Fruit fly (Drosophila melanogaster) whole organism, embryonic: ENCODE measurements around the gene CG33325.

Experiments used
- Ada2b ChIP-seq: fragments of 200-800 bp; sonication (Bioruptor generic); IDR thresholded peaks from 2 replicates; pipeline ENCODE4 v1.3.6; 2022; ENCODE audit warnings: missing biosample characterization, missing genetic modification characterization
- B-H1 ChIP-seq: fragments of 200-800 bp; sonication (Bioruptor generic); IDR thresholded peaks from 3 replicates; pipeline ENCODE4 v1.3.6; 2022; ENCODE audit warnings: missing biosample characterization, missing genetic modification characterization
- Bdp1 ChIP-seq: fragments of 200-800 bp; sonication (Bioruptor generic); optimal IDR thresholded peaks from 3 replicates; lab custom pipeline; 2016; ENCODE audit warnings: missing biosample characterization, missing genetic modification characterization
- CG10147 ChIP-seq: fragments of 200-800 bp; sonication (Bioruptor generic); optimal IDR thresholded peaks from 2 replicates; lab custom pipeline; 2019; ENCODE audit warnings: missing biosample characterization, mild to moderate bottlenecking, missing genetic modification characterization, moderate library complexity
- CG10462 ChIP-seq: fragments of 200-800 bp; sonication (Bioruptor generic); optimal IDR thresholded peaks from 2 replicates; lab custom pipeline; 2016; ENCODE audit warnings: missing biosample characterization, missing genetic modification characterization
- CG11093 ChIP-seq: fragments of 200-800 bp; sonication (Bioruptor generic); IDR thresholded peaks from 3 replicates; pipeline ENCODE4 v1.3.6; 2022; ENCODE audit warnings: missing biosample characterization, missing genetic modification characterization
- CG11456 ChIP-seq: fragments of 200-800 bp; sonication (Bioruptor generic); IDR thresholded peaks from 3 replicates; pipeline ENCODE4 v1.3.6; 2022; ENCODE audit warnings: missing biosample characterization, missing genetic modification characterization
- CG12071 ChIP-seq: fragments of 200-800 bp; sonication (Bioruptor generic); optimal IDR thresholded peaks from 3 replicates; lab custom pipeline; 2018; ENCODE audit warnings: missing biosample characterization, mild to moderate bottlenecking, missing genetic modification characterization
- CG12299 ChIP-seq: fragments of 200-800 bp; sonication (Bioruptor generic); optimal IDR thresholded peaks from 2 replicates; lab custom pipeline; 2018; ENCODE audit warnings: missing biosample characterization, mild to moderate bottlenecking, missing genetic modification characterization
- CG12769 ChIP-seq: fragments of 200-800 bp; sonication (Bioruptor generic); optimal IDR thresholded peaks from 2 replicates; lab custom pipeline; 2019; ENCODE audit warnings: missing biosample characterization, mild to moderate bottlenecking, missing genetic modification characterization, moderate library complexity
- CG13287 ChIP-seq: fragments of 200-800 bp; sonication (Bioruptor generic); IDR thresholded peaks from 2 replicates; pipeline ENCODE4 v1.3.6; 2022; ENCODE audit warnings: missing biosample characterization, missing genetic modification characterization; ENCODE audit not compliant: partially characterized antibody
- CG13296 ChIP-seq: fragments of 200-800 bp; sonication (Bioruptor generic); optimal IDR thresholded peaks from 3 replicates; lab custom pipeline; 2018; ENCODE audit warnings: missing biosample characterization, mild to moderate bottlenecking, missing genetic modification characterization
- CG13775 ChIP-seq: fragments of 200-800 bp; sonication (Bioruptor generic); optimal IDR thresholded peaks from 3 replicates; lab custom pipeline; 2017; ENCODE audit warnings: missing biosample characterization, mild to moderate bottlenecking, missing genetic modification characterization
- CG1603 ChIP-seq: fragments of 200-800 bp; sonication (Bioruptor generic); optimal IDR thresholded peaks from 2 replicates; lab custom pipeline; 2019; ENCODE audit warnings: missing biosample characterization, mild to moderate bottlenecking, missing genetic modification characterization, moderate library complexity
- CG1647 ChIP-seq: fragments of 200-800 bp; sonication (Bioruptor generic); optimal IDR thresholded peaks from 3 replicates; lab custom pipeline; 2016; ENCODE audit warnings: missing biosample characterization, missing genetic modification characterization
- CG2199 ChIP-seq: fragments of 200-800 bp; sonication (Bioruptor generic); IDR thresholded peaks from 3 replicates; pipeline ENCODE4 v1.3.6; 2022; ENCODE audit warnings: missing biosample characterization, missing genetic modification characterization
- CG3065 ChIP-seq: fragments of 200-800 bp; sonication (Bioruptor generic); optimal IDR thresholded peaks from 2 replicates; lab custom pipeline; 2016; ENCODE audit warnings: missing biosample characterization, missing genetic modification characterization
- CG31388 ChIP-seq: fragments of 200-800 bp; sonication (Bioruptor generic); optimal IDR thresholded peaks from 2 replicates; lab custom pipeline; 2016; ENCODE audit warnings: missing biosample characterization, missing genetic modification characterization
- CG3163 ChIP-seq: fragments of 200-800 bp; sonication (Bioruptor generic); optimal IDR thresholded peaks from 3 replicates; lab custom pipeline; 2016; ENCODE audit warnings: missing biosample characterization, missing genetic modification characterization
- CG33213 ChIP-seq: fragments of 200-800 bp; sonication (Bioruptor generic); optimal IDR thresholded peaks from 3 replicates; lab custom pipeline; 2016; ENCODE audit warnings: missing biosample characterization, missing genetic modification characterization
- CG34422 ChIP-seq: fragments of 200-800 bp; sonication (Bioruptor generic); IDR thresholded peaks from 3 replicates; pipeline ENCODE4 v1.3.6; 2022; ENCODE audit warnings: missing biosample characterization, missing genetic modification characterization
- CG3847 ChIP-seq: fragments of 200-800 bp; sonication (Bioruptor generic); IDR thresholded peaks from 2 replicates; pipeline ENCODE4 v1.3.6; 2022; ENCODE audit warnings: missing biosample characterization, missing genetic modification characterization
- CG42726 ChIP-seq: fragments of 200-800 bp; sonication (Bioruptor generic); IDR thresholded peaks from 2 replicates; pipeline ENCODE4 v1.3.6; 2022; ENCODE audit warnings: missing biosample characterization, missing genetic modification characterization; ENCODE audit not compliant: partially characterized antibody
- CG4730 ChIP-seq: fragments of 200-800 bp; sonication (Bioruptor generic); IDR thresholded peaks from 2 replicates; pipeline ENCODE4 v1.3.6; 2022; ENCODE audit warnings: missing biosample characterization, missing genetic modification characterization
- CG5245 ChIP-seq: fragments of 200-800 bp; sonication (Bioruptor generic); optimal IDR thresholded peaks from 3 replicates; lab custom pipeline; 2016; ENCODE audit warnings: missing biosample characterization, missing genetic modification characterization
- CG9797 ChIP-seq: fragments of 200-800 bp; sonication (Bioruptor generic); optimal IDR thresholded peaks from 3 replicates; lab custom pipeline; 2018; ENCODE audit warnings: missing biosample characterization, mild to moderate bottlenecking, missing genetic modification characterization
- CG9932 ChIP-seq: fragments of 200-800 bp; sonication (Bioruptor generic); IDR thresholded peaks from 2 replicates; pipeline ENCODE4 v1.3.6; 2022; ENCODE audit warnings: missing biosample characterization, missing genetic modification characterization
- Dad ChIP-seq: fragments of 200-800 bp; sonication (Bioruptor generic); optimal IDR thresholded peaks from 3 replicates; lab custom pipeline; 2016; ENCODE audit warnings: missing biosample characterization, missing genetic modification characterization
- Dip3 ChIP-seq: fragments of 200-800 bp; sonication (Bioruptor generic); optimal IDR thresholded peaks from 3 replicates; lab custom pipeline; 2016; ENCODE audit warnings: missing biosample characterization, missing genetic modification characterization
- Fer3 ChIP-seq: fragments of 200-800 bp; sonication (Bioruptor generic); optimal IDR thresholded peaks from 2 replicates; lab custom pipeline; 2018; ENCODE audit warnings: missing biosample characterization, mild to moderate bottlenecking, missing genetic modification characterization, moderate library complexity
- GATAe ChIP-seq: fragments of 200-800 bp; sonication (Bioruptor generic); conservative IDR thresholded peaks from 2 replicates; pipeline ENCODE4 v1.3.6; 2022; ENCODE audit warnings: missing biosample characterization, missing genetic modification characterization
- HLH3B ChIP-seq: fragments of 200-800 bp; sonication (Bioruptor generic); IDR thresholded peaks from 2 replicates; pipeline ENCODE4 v1.3.6; 2022; ENCODE audit warnings: missing biosample characterization, missing genetic modification characterization
- Hr51 ChIP-seq, 2 experiments: fragments of 200-800 bp; sonication (Bioruptor generic); optimal IDR thresholded peaks; 2 replicates in 1 of 2; 3 replicates in 1 of 2; lab custom pipeline; 2016 to 2018; ENCODE audit warnings: missing biosample characterization in 2 of 2, missing genetic modification characterization in 2 of 2, mild to moderate bottlenecking in 1 of 2, moderate library complexity in 1 of 2
- Nf-YA ChIP-seq: fragments of 200-800 bp; sonication (Bioruptor generic); IDR thresholded peaks from 2 replicates; pipeline ENCODE4 v1.3.6; 2022; ENCODE audit warnings: missing biosample characterization, missing genetic modification characterization
- Rx ChIP-seq: fragments of 200-800 bp; sonication (Bioruptor generic); IDR thresholded peaks from 2 replicates; pipeline ENCODE4 v1.3.6; 2022; ENCODE audit warnings: missing biosample characterization, missing genetic modification characterization
- Ssrp ChIP-seq: fragments of 200-800 bp; sonication (Bioruptor generic); optimal IDR thresholded peaks from 2 replicates; lab custom pipeline; 2018; ENCODE audit warnings: missing biosample characterization, mild to moderate bottlenecking, missing genetic modification characterization, moderate library complexity
- amos ChIP-seq: fragments of 200-800 bp; sonication (Bioruptor generic); IDR thresholded peaks from 2 replicates; pipeline ENCODE4 v1.3.6; 2022; ENCODE audit warnings: missing biosample characterization, missing genetic modification characterization; ENCODE audit not compliant: partially characterized antibody
- ato ChIP-seq: fragments of 200-800 bp; sonication (Bioruptor generic); IDR thresholded peaks from 2 replicates; pipeline ENCODE4 v1.3.6; 2022; ENCODE audit warnings: missing biosample characterization, missing genetic modification characterization; ENCODE audit not compliant: partially characterized antibody
- bab2 ChIP-seq: fragments of 200-800 bp; sonication (Bioruptor generic); optimal IDR thresholded peaks from 2 replicates; lab custom pipeline; 2016; ENCODE audit warnings: missing biosample characterization, missing genetic modification characterization
- bigmax ChIP-seq: fragments of 200-800 bp; sonication (Bioruptor generic); optimal IDR thresholded peaks from 2 replicates; lab custom pipeline; 2018; ENCODE audit warnings: missing biosample characterization, mild to moderate bottlenecking, missing genetic modification characterization
- cad ChIP-seq: fragments of >200 bp; optimal IDR thresholded peaks from 2 replicates; lab custom pipeline; 2017; ENCODE audit warnings: missing biosample characterization, missing genetic modification characterization
- crc ChIP-seq: fragments of 200-800 bp; sonication (Bioruptor generic); optimal IDR thresholded peaks from 2 replicates; lab custom pipeline; 2016; ENCODE audit warnings: missing biosample characterization, missing genetic modification characterization
- fd3F ChIP-seq: fragments of 200-800 bp; sonication (Bioruptor generic); optimal IDR thresholded peaks from 2 replicates; lab custom pipeline; 2018; ENCODE audit warnings: missing biosample characterization, mild to moderate bottlenecking, missing genetic modification characterization, moderate library complexity
- ftz-f1 ChIP-seq: fragments of 200-800 bp; sonication (Bioruptor generic); optimal IDR thresholded peaks from 2 replicates; lab custom pipeline; 2016; ENCODE audit warnings: missing biosample characterization, missing genetic modification characterization
- inv ChIP-seq: fragments of 200-800 bp; sonication (Bioruptor generic); IDR thresholded peaks from 2 replicates; pipeline ENCODE4 v1.3.6; 2022; ENCODE audit warnings: missing biosample characterization, missing genetic modification characterization; ENCODE audit not compliant: partially characterized antibody
- mam ChIP-seq: fragments of 200-800 bp; sonication (Bioruptor generic); optimal IDR thresholded peaks from 3 replicates; lab custom pipeline; 2016; ENCODE audit warnings: missing biosample characterization, missing genetic modification characterization
- pb ChIP-seq: fragments of 200-800 bp; sonication (Bioruptor generic); optimal IDR thresholded peaks from 3 replicates; lab custom pipeline; 2016; ENCODE audit warnings: missing biosample characterization, missing genetic modification characterization
- pita ChIP-seq: fragments of 200-800 bp; sonication (Bioruptor generic); optimal IDR thresholded peaks from 2 replicates; lab custom pipeline; 2017; ENCODE audit warnings: missing biosample characterization, mild to moderate bottlenecking, missing genetic modification characterization
- rib ChIP-seq: fragments of 200-800 bp; sonication (Bioruptor generic); IDR thresholded peaks from 2 replicates; pipeline ENCODE4 v1.3.6; 2022; ENCODE audit warnings: missing biosample characterization, missing genetic modification characterization
- trem ChIP-seq: fragments of 200-800 bp; optimal IDR thresholded peaks from 3 replicates; lab custom pipeline; 2019; ENCODE audit warnings: missing biosample characterization, mild to moderate bottlenecking, missing genetic modification characterization, moderate library complexity

The CG33325 gene

dm6 chr3R:8669029-8669707, 10.7 kb downstream of the CG33325 start (continued):
- TF ChIP-seq Ada2b (GFP tag; lab: Robert Waterston, UW), result peak; percentile 97
- TF ChIP-seq Nf-YA, result peak; percentile 96
- TF ChIP-seq cad (GFP tag; lab: Kevin White, UChicago), result no peak
- TF ChIP-seq inv (GFP tag; lab: Robert Waterston, UW), result peak; percentile 21
- peak; percentile 94 for TF ChIP-seq CG31388 (GFP tag; lab: Kevin White, UChicago)
- peak; percentile 89 for TF ChIP-seq CG4730
- peak; percentile 86 for TF ChIP-seq CG3065
- TF ChIP-seq B-H1 (GFP tag; lab: Robert Waterston, UW), result peak; percentile 95
- peak; percentile 98 for TF ChIP-seq CG13296 (GFP tag; lab: Kevin White, UChicago)
- peak; percentile 68 for TF ChIP-seq CG9797
- peak; percentile 100 for TF ChIP-seq CG3163 (GFP tag; lab: Kevin White, UChicago)
- TF ChIP-seq CG34422 (GFP tag; lab: Robert Waterston, UW), result peak; percentile 97
- peak; percentile 96 for TF ChIP-seq Ssrp (tag; lab: Kevin White, UChicago)
- TF ChIP-seq Fer3, result peak; percentile 97
- TF ChIP-seq CG12299, result peak; percentile 97
- TF ChIP-seq CG5245 (GFP tag; lab: Kevin White, UChicago), result peak; percentile 97
- peak; percentile 97 for TF ChIP-seq CG1647
- peak; percentile 82 for TF ChIP-seq amos
- peak; percentile 96 for TF ChIP-seq rib (GFP tag; lab: Robert Waterston, UW)
- TF ChIP-seq Hr51 (GFP tag; optimal IDR thresholded peaks at IDR 0.05; lab: Kevin White, UChicago), result peak; percentile 97 to 98
- peak; percentile 96 for TF ChIP-seq trem (tag; lab: Kevin White, UChicago)
- TF ChIP-seq CG13287 (GFP tag; lab: Robert Waterston, UW), result peak; percentile 75
- TF ChIP-seq bab2, result peak; percentile 97
- TF ChIP-seq CG2199 (GFP tag; lab: Robert Waterston, UW), result peak; percentile 96
- TF ChIP-seq CG11456 (GFP tag; lab: Robert Waterston, UW), result peak; percentile 94
- peak; percentile 98 for TF ChIP-seq CG13775 (GFP tag; lab: Kevin White, UChicago)
- TF ChIP-seq CG10462 (GFP tag; lab: Kevin White, UChicago), result peak; percentile 95
- peak; percentile 85 for TF ChIP-seq bigmax
- TF ChIP-seq ftz-f1, result peak; percentile 88
- TF ChIP-seq ato (GFP tag; lab: Robert Waterston, UW), result peak; percentile 80
- peak; percentile 97 for TF ChIP-seq Dad (GFP tag; lab: Kevin White, UChicago)
- peak; percentile 92 for TF ChIP-seq pb (GFP tag; lab: Kevin White, UChicago)
- peak; percentile 97 for TF ChIP-seq CG33213
- peak; percentile 96 for TF ChIP-seq crc (GFP tag; lab: Kevin White, UChicago)
- TF ChIP-seq CG42726 (GFP tag; lab: Robert Waterston, UW), result peak; percentile 84; the same call in 1 of the 2 replicates
- TF ChIP-seq CG3847 (GFP tag; lab: Robert Waterston, UW), result peak; percentile 95
- TF ChIP-seq CG12071 (GFP tag; lab: Kevin White, UChicago), result peak; percentile 99
- peak; percentile 97 for TF ChIP-seq CG10147 (GFP tag; lab: Kevin White, UChicago)
- peak; percentile 97 for TF ChIP-seq Dip3
- TF ChIP-seq Bdp1, result peak; percentile 99
- peak; percentile 98 for TF ChIP-seq mam (GFP tag; lab: Kevin White, UChicago)
- peak; percentile 98 for TF ChIP-seq CG1603 (tag; lab: Kevin White, UChicago)
- TF ChIP-seq CG12769, result peak; percentile 99
- TF ChIP-seq pita (GFP tag; lab: Kevin White, UChicago), result no peak
- TF ChIP-seq fd3F (GFP tag; lab: Kevin White, UChicago), result peak; percentile 92
- peak; percentile 97 for TF ChIP-seq HLH3B (GFP tag; lab: Robert Waterston, UW)
- peak; percentile 84 for TF ChIP-seq GATAe (GFP tag; lab: Robert Waterston, UW)
- TF ChIP-seq CG11093 (GFP tag; lab: Robert Waterston, UW), result peak; percentile 90
- TF ChIP-seq Rx (GFP tag; lab: Robert Waterston, UW), result peak; percentile 96
- TF ChIP-seq CG9932 (GFP tag; lab: Robert Waterston, UW), result peak; percentile 94
